Fruit fly (Drosophila melanogaster) S2 (cell line): Measurements from ENCODE around the gene SCCRO.

Source experiments
- CG8478 ChIP-seq: fragments of >200 bp; optimal IDR thresholded peaks from 2 replicates; lab custom pipeline; 2018
- CTCF ChIP-seq, 2 experiments: fragments of >200 bp; optimal IDR thresholded peaks; 2 replicates each; lab custom pipeline; 2018

SCCRO gene

dm6 chr3L:15595175-15595724 lies 32.0 kb downstream of the SCCRO start:
- TF ChIP-seq CG8478 (lab: Kevin White, UChicago), result no peak
- no peak for TF ChIP-seq CTCF (optimal IDR thresholded peaks at IDR 0.05; lab: Kevin White, UChicago)

DNA sequence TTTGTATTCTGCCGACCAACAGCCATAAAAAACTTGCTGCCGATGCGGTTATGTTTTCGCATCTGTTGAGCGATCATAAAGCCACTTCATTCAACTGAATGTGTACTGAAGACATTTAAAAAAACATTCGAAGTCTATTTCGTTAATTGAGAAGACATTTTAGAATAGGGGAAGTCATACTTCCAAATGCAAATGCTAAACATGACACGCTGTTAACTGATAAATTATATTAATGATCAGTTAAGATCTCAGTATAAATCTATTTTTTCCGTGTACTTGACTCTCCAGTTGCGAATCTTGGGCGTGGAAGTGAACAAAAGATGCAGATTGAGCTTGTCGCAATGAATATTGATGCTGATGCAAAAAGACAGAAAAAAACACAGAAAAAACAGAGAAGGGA lies 32.8 kb downstream of the SCCRO start:
- no peak for TF ChIP-seq CG8478 (lab: Kevin White, UChicago)
- TF ChIP-seq CTCF (optimal IDR thresholded peaks at IDR 0.05; lab: Kevin White, UChicago), result no peak

- TF ChIP-seq CTCF (optimal IDR thresholded peaks at IDR 0.05; lab: Kevin White, UChicago) (no peak), CG8478 (lab: Kevin White, UChicago) (no peak)
Observed at dm6 chr3L:15597037-15597785, 34.0 kb downstream of the SCCRO start.

DNA sequence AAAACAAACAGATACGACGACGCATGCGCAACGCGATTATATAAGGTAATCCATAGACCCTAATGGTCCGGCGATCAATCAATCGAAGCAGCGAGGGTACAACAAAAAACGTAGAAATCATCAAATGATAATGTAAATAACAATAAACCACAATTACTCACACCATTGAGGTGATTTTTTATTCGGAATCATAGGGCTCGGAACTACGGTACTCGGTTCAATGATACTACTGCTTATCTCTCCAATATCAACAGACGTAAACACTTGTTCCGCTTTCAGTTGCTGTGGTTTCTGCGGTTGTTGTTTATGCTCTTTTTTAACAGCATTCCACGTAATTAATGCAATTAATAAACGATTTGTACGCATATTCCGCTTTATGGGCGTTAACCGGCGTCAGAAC lies 34.7 kb downstream of the SCCRO start:
- no peak for TF ChIP-seq CG8478 (lab: Kevin White, UChicago)
- no peak for TF ChIP-seq CTCF (optimal IDR thresholded peaks at IDR 0.05; lab: Kevin White, UChicago)

dm6 chr3L:15599190-15599589 lies 36.0 kb downstream of the SCCRO start:
- TF ChIP-seq CTCF (optimal IDR thresholded peaks at IDR 0.05; lab: Kevin White, UChicago), result no peak
- no peak for TF ChIP-seq CG8478 (lab: Kevin White, UChicago)

DNA sequence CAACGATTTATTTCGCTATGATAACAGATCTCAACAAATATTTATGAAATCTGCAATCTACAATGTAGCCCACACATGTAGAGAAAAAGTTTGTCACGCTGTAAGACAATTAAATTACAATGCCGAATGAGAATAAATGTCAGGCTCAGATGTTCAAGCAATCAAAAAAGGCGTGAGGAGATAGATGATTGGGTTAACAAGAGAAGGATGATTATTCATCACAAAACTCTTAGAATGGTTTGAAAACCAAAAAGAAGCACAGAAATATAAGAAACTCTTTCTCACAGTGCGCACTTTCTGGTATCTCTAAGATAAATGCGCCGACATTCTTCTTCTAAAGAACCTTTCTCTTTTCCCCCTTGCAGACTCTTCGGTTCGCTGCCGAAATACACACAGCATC lies 36.8 kb downstream of the SCCRO start:
- TF ChIP-seq CTCF (optimal IDR thresholded peaks at IDR 0.05; lab: Kevin White, UChicago) (no peak), CG8478 (lab: Kevin White, UChicago) (no peak)

dm6 chr3L:15604979-15605378 lies 41.8 kb downstream of the SCCRO start:
- no peak for TF ChIP-seq CTCF (optimal IDR thresholded peaks at IDR 0.05; lab: Kevin White, UChicago)
- no peak for TF ChIP-seq CG8478 (lab: Kevin White, UChicago)

- TF ChIP-seq CG8478 (lab: Kevin White, UChicago) (no peak), CTCF (optimal IDR thresholded peaks at IDR 0.05; lab: Kevin White, UChicago) (no peak)
Observed at dm6 chr3L:15610109-15610508, 46.9 kb downstream of the SCCRO start, which contains the start of gene CG7650. Gene CG7650 (minus strand): TSS chr3L:15610386.

DNA sequence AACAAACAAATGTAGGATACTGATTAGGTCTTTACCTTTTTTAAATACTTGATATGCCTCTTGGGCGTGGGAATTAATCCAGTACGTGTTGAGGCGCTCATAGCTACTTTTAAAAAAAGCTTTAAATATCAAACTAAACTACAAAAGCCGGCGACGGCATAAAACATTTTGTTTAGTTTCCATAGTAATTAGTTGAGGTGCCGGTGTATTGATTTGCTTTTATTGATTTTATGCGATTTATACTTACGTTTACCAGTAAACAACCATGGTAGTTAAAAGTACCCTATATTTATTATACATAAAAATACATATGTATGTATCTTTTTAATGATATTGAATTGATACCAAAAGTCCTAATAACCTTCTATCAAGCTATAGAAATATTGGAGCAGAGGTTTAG lies 49.5 kb downstream of the SCCRO start, which contains the start of gene CG13449:
TSS of gene CG13449 (minus strand) at position 101 of the 400 bp plus-strand sequence.
- TF ChIP-seq CG8478 (lab: Kevin White, UChicago), result no peak
- no peak for TF ChIP-seq CTCF (optimal IDR thresholded peaks at IDR 0.05; lab: Kevin White, UChicago)
